Worm (Caenorhabditis elegans) whole organism, midembryonic: Measurements from ENCODE around the gene srt-74.

Source experiments
- T22C8.4 ChIP-seq: fragments of 200-800 bp; sonication (Bioruptor generic); IDR thresholded peaks from 2 replicates; pipeline ENCODE4 v1.3.6; 2022; ENCODE audit warnings: missing genetic modification characterization, missing compliant biosample characterization
- cog-1 ChIP-seq: sonication (generic microtip); optimal IDR thresholded peaks from 2 replicates; lab custom pipeline; 2016; ENCODE audit warnings: missing genetic modification characterization, missing compliant biosample characterization
- flt-1 ChIP-seq: fragments of 200-800 bp; sonication (Bioruptor generic); IDR thresholded peaks from 2 replicates; pipeline ENCODE4 v1.3.6; 2022; ENCODE audit warnings: missing genetic modification characterization, missing compliant biosample characterization
- klf-2 ChIP-seq: fragments of 200-800 bp; sonication (Bioruptor generic); conservative IDR thresholded peaks from 2 replicates; pipeline ENCODE4 v1.3.6; 2022; ENCODE audit warnings: missing genetic modification reagents, missing genetic modification characterization, missing compliant biosample characterization
- med-1 ChIP-seq: sonication (generic microtip); optimal IDR thresholded peaks from 2 replicates; lab custom pipeline; 2017; ENCODE audit warnings: missing genetic modification characterization, mild to moderate bottlenecking, missing compliant biosample characterization, antibody characterized with exemption, missing genetic modification reagents; ENCODE audit not compliant: insufficient read depth
- ref-1 ChIP-seq: fragments of 200-800 bp; sonication (Bioruptor generic); conservative IDR thresholded peaks from 2 replicates; pipeline ENCODE4 v1.3.6; 2022; ENCODE audit warnings: missing genetic modification reagents, missing genetic modification characterization, missing compliant biosample characterization
- tab-1 ChIP-seq: fragments of 200-800 bp; sonication (Bioruptor generic); IDR thresholded peaks from 2 replicates; pipeline ENCODE4 v1.3.6; 2022; ENCODE audit warnings: missing genetic modification characterization, missing compliant biosample characterization
- ztf-23 ChIP-seq: fragments of 200-800 bp; sonication (Bioruptor generic); IDR thresholded peaks from 2 replicates; pipeline ENCODE4 v1.3.6; 2022; ENCODE audit warnings: missing genetic modification reagents, missing genetic modification characterization, missing compliant biosample characterization
- ztf-29 ChIP-seq: fragments of 200-800 bp; sonication (Bioruptor generic); IDR thresholded peaks from 2 replicates; pipeline ENCODE4 v1.3.6; 2022; ENCODE audit warnings: missing genetic modification reagents, missing genetic modification characterization, missing compliant biosample characterization

- no peak for TF ChIP-seq ztf-23 (GFP tag; lab: Robert Waterston, UW)
- TF ChIP-seq T22C8.4 (GFP tag; lab: Robert Waterston, UW), result no peak
- TF ChIP-seq flt-1 (GFP tag; lab: Robert Waterston, UW), result no peak
- TF ChIP-seq tab-1, result no peak
- no peak for TF ChIP-seq klf-2
- TF ChIP-seq cog-1 (tag; lab: Kevin White, UChicago), result no peak
- no peak for TF ChIP-seq ztf-29 (GFP tag; lab: Robert Waterston, UW)
- no peak for TF ChIP-seq ref-1 (GFP tag; lab: Robert Waterston, UW)
- no peak for TF ChIP-seq med-1 (GFP tag; lab: Kevin White, UChicago)
Measured at ce11 chrV:14296499-14296898, 14.4 kb upstream of the srt-74 start, which contains the start of gene F14D7.3.
